Worm (Caenorhabditis elegans) whole organism, L1 larva: ENCODE results near the gene clec-128.

Experiments
- aha-1 ChIP-seq: fragments of 150-350 bp; optimal IDR thresholded peaks from 2 replicates; lab custom pipeline; 2014; ENCODE audit warnings: missing biosample characterization, missing genetic modification characterization
- egl-13 ChIP-seq: sonication (generic microtip); optimal IDR thresholded peaks from 2 replicates; lab custom pipeline; 2016; ENCODE audit warnings: missing genotype, missing genetic modification reagents, missing genetic modification characterization, missing compliant biosample characterization
- fkh-10 ChIP-seq: sonication (generic microtip); optimal IDR thresholded peaks from 2 replicates; lab custom pipeline; 2017; ENCODE audit warnings: missing biosample characterization, missing genetic modification reagents, missing genetic modification characterization
- lsy-2 ChIP-seq, 2 experiments: fragments of 150-350 bp; optimal IDR thresholded peaks; 2 replicates each; lab custom pipeline; 2014; ENCODE audit warnings: missing biosample characterization in 2 of 2, missing genetic modification characterization in 2 of 2
- nhr-237 ChIP-seq: fragments of 150-350 bp; optimal IDR thresholded peaks from 2 replicates; lab custom pipeline; 2014; ENCODE audit warnings: missing biosample characterization, missing genetic modification characterization
- skn-1 ChIP-seq: fragments of 150-350 bp; optimal IDR thresholded peaks from 2 replicates; lab custom pipeline; 2014; ENCODE audit warnings: missing biosample characterization, missing genetic modification characterization
- unc-62 ChIP-seq: fragments of 150-350 bp; optimal IDR thresholded peaks from 2 replicates; lab custom pipeline; 2014; ENCODE audit warnings: missing biosample characterization, missing genetic modification reagents, missing genetic modification characterization

DNA sequence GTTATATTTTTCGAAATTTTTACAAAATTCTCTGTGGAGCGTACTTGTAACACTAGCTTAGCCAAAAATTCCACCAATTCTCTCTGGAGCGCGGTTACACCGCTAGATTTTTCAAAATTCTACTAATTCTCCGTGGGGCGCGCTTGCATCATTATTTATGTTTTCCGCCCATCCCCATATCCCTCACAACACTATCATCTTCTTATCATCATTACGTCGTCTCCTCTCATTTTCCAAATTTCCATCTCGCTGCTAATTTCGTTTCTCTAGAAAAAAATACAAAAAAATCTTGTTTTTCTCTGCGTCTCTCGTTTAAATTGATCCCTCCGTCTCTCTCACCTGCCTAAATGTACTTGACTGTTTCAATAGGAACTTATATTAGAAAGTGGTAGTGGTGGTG lies 15.5 kb downstream of the clec-128 start:
- TF ChIP-seq aha-1 = no peak
- TF ChIP-seq egl-13 (tag; lab: Kevin White, UChicago) = no peak
- TF ChIP-seq nhr-237 (tag; lab: Kevin White, UChicago) = no peak
- TF ChIP-seq unc-62 (GFP tag; lab: Kevin White, UChicago) = no peak
- TF ChIP-seq skn-1 (tag; lab: Kevin White, UChicago) = no peak
- no peak for TF ChIP-seq fkh-10
- TF ChIP-seq lsy-2 (tag; optimal IDR thresholded peaks at IDR 0.05; lab: Kevin White, UChicago) = no peak
